Fruit fly (Drosophila melanogaster) whole organism, embryonic: ENCODE data around the gene Mco4.

Experiments
- Bgb ChIP-seq: fragments of 200-800 bp; sonication (Bioruptor generic); IDR thresholded peaks from 2 replicates; pipeline ENCODE4 v1.3.6; 2022; ENCODE audit warnings: missing biosample characterization, missing genetic modification characterization; ENCODE audit not compliant: partially characterized antibody
- Bteb2 ChIP-seq: fragments of 200-800 bp; sonication (Bioruptor generic); optimal IDR thresholded peaks from 2 replicates; lab custom pipeline; 2016; ENCODE audit warnings: missing biosample characterization, missing genetic modification characterization
- CG10267 ChIP-seq: fragments of 200-800 bp; sonication (Bioruptor generic); optimal IDR thresholded peaks from 2 replicates; lab custom pipeline; 2018; ENCODE audit warnings: missing biosample characterization, mild to moderate bottlenecking, missing genetic modification characterization, moderate library complexity
- CG10979 ChIP-seq: fragments of 200-800 bp; sonication (Bioruptor generic); optimal IDR thresholded peaks from 2 replicates; lab custom pipeline; 2018; ENCODE audit warnings: missing biosample characterization, mild to moderate bottlenecking, missing genetic modification characterization, moderate library complexity
- CG13296 ChIP-seq: fragments of 200-800 bp; sonication (Bioruptor generic); optimal IDR thresholded peaks from 3 replicates; lab custom pipeline; 2018; ENCODE audit warnings: missing biosample characterization, mild to moderate bottlenecking, missing genetic modification characterization
- CG14441 ChIP-seq: fragments of 200-800 bp; sonication (Bioruptor generic); IDR thresholded peaks from 2 replicates; pipeline ENCODE4 v1.3.6; 2022; ENCODE audit warnings: missing biosample characterization, missing genetic modification characterization
- CG15269 ChIP-seq: fragments of 200-800 bp; sonication (Bioruptor generic); optimal IDR thresholded peaks from 2 replicates; lab custom pipeline; 2018; ENCODE audit warnings: missing biosample characterization, mild to moderate bottlenecking, missing genetic modification characterization, moderate library complexity
- CG15696 ChIP-seq: fragments of 200-800 bp; sonication (Bioruptor generic); optimal IDR thresholded peaks from 2 replicates; lab custom pipeline; 2019; ENCODE audit warnings: missing biosample characterization, mild to moderate bottlenecking, missing genetic modification characterization, moderate library complexity
- CG2712 ChIP-seq: fragments of 200-800 bp; optimal IDR thresholded peaks from 3 replicates; lab custom pipeline; 2019; ENCODE audit warnings: missing biosample characterization, mild to moderate bottlenecking, missing genetic modification characterization, moderate library complexity
- CG3838 ChIP-seq: fragments of 200-800 bp; sonication (Bioruptor generic); optimal IDR thresholded peaks from 3 replicates; lab custom pipeline; 2016; ENCODE audit warnings: missing biosample characterization, missing genetic modification characterization
- CG5180 ChIP-seq: fragments of 200-800 bp; sonication (Bioruptor generic); optimal IDR thresholded peaks from 3 replicates; lab custom pipeline; 2017; ENCODE audit warnings: missing biosample characterization, missing genetic modification characterization, mild to moderate bottlenecking, moderate library complexity, missing genetic modification reagents
- CG6254 ChIP-seq: fragments of 200-800 bp; sonication (Bioruptor generic); optimal IDR thresholded peaks from 3 replicates; lab custom pipeline; 2017; ENCODE audit warnings: mild to moderate bottlenecking, missing biosample characterization, missing genetic modification reagents, missing genetic modification characterization
- CG7786 ChIP-seq: fragments of 200-800 bp; sonication (Bioruptor generic); optimal IDR thresholded peaks from 2 replicates; lab custom pipeline; 2016; ENCODE audit warnings: missing biosample characterization, missing genetic modification characterization
- CG7928 ChIP-seq: fragments of 200-800 bp; sonication (Bioruptor generic); optimal IDR thresholded peaks from 2 replicates; lab custom pipeline; 2017; ENCODE audit warnings: missing biosample characterization, mild to moderate bottlenecking, missing genetic modification characterization
- CG8281 ChIP-seq: fragments of 200-800 bp; sonication (Bioruptor generic); optimal IDR thresholded peaks from 2 replicates; lab custom pipeline; 2018; ENCODE audit warnings: missing biosample characterization, mild to moderate bottlenecking, missing genetic modification characterization, moderate library complexity
- CG8388 ChIP-seq: fragments of 200-800 bp; sonication (Bioruptor generic); optimal IDR thresholded peaks from 2 replicates; lab custom pipeline; 2019; ENCODE audit warnings: missing biosample characterization, mild to moderate bottlenecking, missing genetic modification characterization, moderate library complexity
- CG8478 ChIP-seq: fragments of >200 bp; optimal IDR thresholded peaks from 2 replicates; lab custom pipeline; 2018
- CG9876 ChIP-seq: fragments of 200-800 bp; sonication (Bioruptor generic); optimal IDR thresholded peaks from 2 replicates; lab custom pipeline; 2016; ENCODE audit warnings: missing biosample characterization, missing genetic modification characterization
- HHEX ChIP-seq: fragments of 200-800 bp; sonication (Bioruptor generic); optimal IDR thresholded peaks from 3 replicates; lab custom pipeline; 2017; ENCODE audit warnings: missing biosample characterization, mild to moderate bottlenecking, missing genetic modification characterization, missing genetic modification reagents
- HmgZ ChIP-seq: fragments of 200-800 bp; sonication (Bioruptor generic); optimal IDR thresholded peaks from 2 replicates; lab custom pipeline; 2018; ENCODE audit warnings: missing biosample characterization, mild to moderate bottlenecking, missing genetic modification characterization
- Hsf ChIP-seq: fragments of 200-800 bp; sonication (Bioruptor generic); optimal IDR thresholded peaks from 3 replicates; lab custom pipeline; 2016; ENCODE audit warnings: missing biosample characterization, missing genetic modification characterization
- Mes4 ChIP-seq: fragments of 200-800 bp; sonication (Bioruptor generic); optimal IDR thresholded peaks from 2 replicates; lab custom pipeline; 2016; ENCODE audit warnings: missing biosample characterization, missing genetic modification characterization
- NFAT ChIP-seq: fragments of 200-800 bp; sonication (Bioruptor generic); IDR thresholded peaks from 2 replicates; pipeline ENCODE4 v1.3.6; 2022; ENCODE audit warnings: missing biosample characterization, missing genetic modification characterization
- Sry-δ ChIP-seq: fragments of 200-800 bp; sonication (Bioruptor generic); optimal IDR thresholded peaks from 2 replicates; lab custom pipeline; 2016; ENCODE audit warnings: missing biosample characterization, missing genetic modification characterization
- Taf1 ChIP-seq: fragments of 200-800 bp; sonication (Bioruptor generic); IDR thresholded peaks from 2 replicates; pipeline ENCODE4 v1.3.6; 2022; ENCODE audit warnings: missing biosample characterization, missing genetic modification characterization
- Xbp1 ChIP-seq: fragments of 200-800 bp; sonication (Bioruptor generic); optimal IDR thresholded peaks from 3 replicates; lab custom pipeline; 2016; ENCODE audit warnings: missing biosample characterization, mild to moderate bottlenecking, missing genetic modification characterization
- YL-1 ChIP-seq: fragments of 200-800 bp; sonication (Bioruptor generic); optimal IDR thresholded peaks from 3 replicates; lab custom pipeline; 2017; ENCODE audit warnings: missing biosample characterization, mild to moderate bottlenecking, missing genetic modification characterization
- ac ChIP-seq: fragments of 200-800 bp; sonication (Bioruptor generic); optimal IDR thresholded peaks from 3 replicates; lab custom pipeline; 2017; ENCODE audit warnings: missing biosample characterization, mild to moderate bottlenecking, missing genetic modification characterization
- ara ChIP-seq: fragments of 200-800 bp; sonication (Bioruptor generic); IDR thresholded peaks from 2 replicates; pipeline ENCODE4 v1.3.6; 2022; ENCODE audit warnings: missing biosample characterization, missing genetic modification characterization
- btn ChIP-seq: fragments of 200-800 bp; sonication (Bioruptor generic); optimal IDR thresholded peaks from 2 replicates; lab custom pipeline; 2016; ENCODE audit warnings: missing biosample characterization, missing genetic modification characterization
- caup ChIP-seq: fragments of 200-800 bp; sonication (Bioruptor generic); optimal IDR thresholded peaks from 3 replicates; lab custom pipeline; 2017; ENCODE audit warnings: missing biosample characterization, mild to moderate bottlenecking, missing genetic modification characterization, moderate library complexity; ENCODE audit not compliant: severe bottlenecking
- cg ChIP-seq: fragments of 200-800 bp; sonication (Bioruptor generic); optimal IDR thresholded peaks from 3 replicates; lab custom pipeline; 2019; ENCODE audit warnings: missing biosample characterization, mild to moderate bottlenecking, missing genetic modification characterization, moderate library complexity
- da ChIP-seq: fragments of 200-800 bp; sonication (Bioruptor generic); optimal IDR thresholded peaks from 2 replicates; lab custom pipeline; 2016; ENCODE audit warnings: missing biosample characterization, missing genetic modification characterization
- danr ChIP-seq: fragments of 200-800 bp; sonication (Bioruptor generic); IDR thresholded peaks from 2 replicates; pipeline ENCODE4 v1.3.6; 2022; ENCODE audit warnings: missing biosample characterization, missing genetic modification characterization
- ewg ChIP-seq: fragments of 200-800 bp; sonication (Bioruptor generic); optimal IDR thresholded peaks from 3 replicates; lab custom pipeline; 2017; ENCODE audit warnings: mild to moderate bottlenecking, missing biosample characterization, missing genetic modification reagents, missing genetic modification characterization
- gcm ChIP-seq: fragments of 200-800 bp; sonication (Bioruptor generic); optimal IDR thresholded peaks from 2 replicates; lab custom pipeline; 2019; ENCODE audit warnings: missing biosample characterization, mild to moderate bottlenecking, missing genetic modification characterization, moderate library complexity
- grau ChIP-seq: fragments of 200-800 bp; optimal IDR thresholded peaks from 3 replicates; lab custom pipeline; 2019; ENCODE audit warnings: missing biosample characterization, mild to moderate bottlenecking, missing genetic modification characterization, moderate library complexity
- gsb-n ChIP-seq: fragments of 200-800 bp; sonication (Bioruptor generic); optimal IDR thresholded peaks from 3 replicates; lab custom pipeline; 2018; ENCODE audit warnings: missing biosample characterization, mild to moderate bottlenecking, missing genetic modification characterization
- lbe ChIP-seq: fragments of 200-800 bp; sonication (Bioruptor generic); optimal IDR thresholded peaks from 2 replicates; lab custom pipeline; 2016; ENCODE audit warnings: missing biosample characterization, mild to moderate bottlenecking, missing genetic modification characterization
- mirr ChIP-seq: fragments of 200-800 bp; sonication (Bioruptor generic); optimal IDR thresholded peaks from 3 replicates; lab custom pipeline; 2018; ENCODE audit warnings: missing biosample characterization, mild to moderate bottlenecking, missing genetic modification characterization
- nmo ChIP-seq: fragments of 200-800 bp; sonication (Bioruptor generic); optimal IDR thresholded peaks from 2 replicates; lab custom pipeline; 2018; ENCODE audit warnings: missing biosample characterization, mild to moderate bottlenecking, missing genetic modification characterization, moderate library complexity
- odd ChIP-seq: fragments of 200-800 bp; sonication (Bioruptor generic); optimal IDR thresholded peaks from 2 replicates; lab custom pipeline; 2017; ENCODE audit warnings: missing biosample characterization, mild to moderate bottlenecking, missing genetic modification characterization
- pan ChIP-seq, 4 experiments: fragments of >200 bp in 3 of 4; fragments of 200-800 bp in 1 of 4; sonication (Bioruptor generic) in 1 of 4; optimal IDR thresholded peaks in 3 of 4; IDR thresholded peaks in 1 of 4; 2 replicates each; pipeline versions ENCODE4 v1.3.6 to Lab custom; 2017 to 2022; ENCODE audit warnings: missing biosample characterization in 2 of 4, missing genetic modification characterization in 2 of 4, mixed read lengths in 1 of 4
- run ChIP-seq: fragments of 200-800 bp; sonication (Bioruptor generic); optimal IDR thresholded peaks from 3 replicates; lab custom pipeline; 2018; ENCODE audit warnings: missing biosample characterization, mild to moderate bottlenecking, missing genetic modification characterization
- unc-4 ChIP-seq: fragments of 200-800 bp; sonication (Bioruptor generic); IDR thresholded peaks from 2 replicates; pipeline ENCODE4 v1.3.6; 2022; ENCODE audit warnings: missing biosample characterization, missing genetic modification characterization; ENCODE audit not compliant: partially characterized antibody
- z ChIP-seq: fragments of 200-800 bp; sonication (Bioruptor generic); IDR thresholded peaks from 3 replicates; pipeline ENCODE4 v1.3.6; 2022; ENCODE audit warnings: missing biosample characterization, missing genetic modification characterization
- zfh1 ChIP-seq: fragments of 200-800 bp; sonication (Bioruptor generic); IDR thresholded peaks from 3 replicates; pipeline ENCODE4 v1.3.6; 2022; ENCODE audit warnings: missing biosample characterization, missing genetic modification characterization

The Mco4 gene

dm6 chrX:17881138-17882121 lies 25.5 kb upstream of the Mco4 start (continued):
- TF ChIP-seq NFAT, result 0 out of 2 replicates have a peak, but pooled peaks have one; percentile 7
- no peak for TF ChIP-seq pan (optimal IDR thresholded peaks at IDR 0.05; lab: Kevin White, UChicago)
- TF ChIP-seq pan (GFP tag; optimal IDR thresholded peaks at IDR 0.05 in 1 of 2, IDR thresholded peaks at IDR 0.05 in 1 of 2), result peak in 1 of 2 experiments; percentile 59
- TF ChIP-seq CG10979 (tag; lab: Kevin White, UChicago), result no peak
- no peak for TF ChIP-seq run (tag; lab: Kevin White, UChicago)
- TF ChIP-seq grau (tag; lab: Kevin White, UChicago), result peak; percentile 88
- TF ChIP-seq CG15269 (tag; lab: Kevin White, UChicago), result peak; percentile 70
- TF ChIP-seq zfh1 (GFP tag; lab: Robert Waterston, UW), result peak; percentile 33; the same call in 1 of the 3 replicates
- TF ChIP-seq HmgZ (tag; lab: Kevin White, UChicago), result no peak
- TF ChIP-seq gcm (GFP tag; lab: Kevin White, UChicago), result no peak
- TF ChIP-seq mirr (GFP tag; lab: Kevin White, UChicago), result no peak
- no peak for TF ChIP-seq z (GFP tag; lab: Robert Waterston, UW)
- TF ChIP-seq Mes4 (GFP tag; lab: Kevin White, UChicago), result no peak
- TF ChIP-seq btn (GFP tag; lab: Kevin White, UChicago), result no peak
- TF ChIP-seq CG3838, result no peak
- TF ChIP-seq CG2712 (tag; lab: Kevin White, UChicago), result peak; percentile 35
- peak; percentile 34 for TF ChIP-seq CG9876 (GFP tag; lab: Kevin White, UChicago)
- TF ChIP-seq CG15696 (tag; lab: Kevin White, UChicago), result no peak
- TF ChIP-seq HHEX, result peak; percentile 5
- peak; percentile 31 for TF ChIP-seq lbe (GFP tag; lab: Kevin White, UChicago)
- no peak for TF ChIP-seq odd
- no peak for TF ChIP-seq Bgb (GFP tag; lab: Robert Waterston, UW)
- TF ChIP-seq CG10267 (tag; lab: Kevin White, UChicago), result no peak
- TF ChIP-seq cg (GFP tag; lab: Kevin White, UChicago), result peak; percentile 44
- TF ChIP-seq caup (GFP tag; lab: Kevin White, UChicago), result peak; percentile 31
- TF ChIP-seq unc-4 (GFP tag; lab: Robert Waterston, UW), result no peak
- peak; percentile 36; the same call in 1 of the 2 replicates for TF ChIP-seq danr (GFP tag; lab: Robert Waterston, UW)
- no peak for TF ChIP-seq gsb-n (tag; lab: Kevin White, UChicago)
- TF ChIP-seq YL-1 (GFP tag; lab: Kevin White, UChicago), result no peak
- TF ChIP-seq CG5180 (GFP tag; lab: Kevin White, UChicago), result peak; percentile 15
- peak; percentile 17 for TF ChIP-seq CG13296
- TF ChIP-seq CG8478 (lab: Kevin White, UChicago), result no peak
- TF ChIP-seq da (GFP tag; lab: Kevin White, UChicago), result no peak
- TF ChIP-seq ewg (GFP tag; lab: Kevin White, UChicago), result peak; percentile 8
- peak; percentile 73 for TF ChIP-seq CG14441 (GFP tag; lab: Robert Waterston, UW)
- TF ChIP-seq CG8281 (tag; lab: Kevin White, UChicago), result no peak
- no peak for TF ChIP-seq Sry-δ (GFP tag; lab: Kevin White, UChicago)
- peak; percentile 40 for TF ChIP-seq Hsf (GFP tag; lab: Kevin White, UChicago)
- TF ChIP-seq Bteb2 (GFP tag; lab: Kevin White, UChicago), result peak; percentile 16
- no peak for TF ChIP-seq CG6254
- TF ChIP-seq ara (GFP tag; lab: Robert Waterston, UW), result no peak
- peak; percentile 57; the same call in 1 of the 2 replicates for TF ChIP-seq Taf1
- no peak for TF ChIP-seq ac (GFP tag; lab: Kevin White, UChicago)
- TF ChIP-seq CG7786, result peak; percentile 72
- peak; percentile 58 for TF ChIP-seq Xbp1 (GFP tag; lab: Kevin White, UChicago)
- no peak for TF ChIP-seq CG8388 (GFP tag; lab: Kevin White, UChicago)
- peak; percentile 25 for TF ChIP-seq CG7928 (GFP tag; lab: Kevin White, UChicago)
- TF ChIP-seq nmo (GFP tag; lab: Kevin White, UChicago), result peak; percentile 16
